Fruit fly (Drosophila melanogaster) whole organism, embryonic: ENCODE results near the gene CG9628.

Experiments
- Abd-B ChIP-seq: fragments of 200-800 bp; sonication (Bioruptor generic); optimal IDR thresholded peaks from 2 replicates; lab custom pipeline; 2018; ENCODE audit warnings: missing biosample characterization, mild to moderate bottlenecking, missing genetic modification characterization, moderate library complexity
- Bteb2 ChIP-seq: fragments of 200-800 bp; sonication (Bioruptor generic); optimal IDR thresholded peaks from 2 replicates; lab custom pipeline; 2016; ENCODE audit warnings: missing biosample characterization, missing genetic modification characterization
- C15 ChIP-seq: fragments of 200-800 bp; sonication (Bioruptor generic); IDR thresholded peaks from 3 replicates; pipeline ENCODE4 v1.3.6; 2022; ENCODE audit warnings: missing biosample characterization, missing genetic modification characterization
- CG10274 ChIP-seq: fragments of 200-800 bp; sonication (Bioruptor generic); optimal IDR thresholded peaks from 3 replicates; lab custom pipeline; 2017; ENCODE audit warnings: missing biosample characterization, mild to moderate bottlenecking, missing genetic modification characterization
- CG10431 ChIP-seq: fragments of 200-800 bp; sonication (Bioruptor generic); optimal IDR thresholded peaks from 3 replicates; lab custom pipeline; 2018; ENCODE audit warnings: missing biosample characterization, mild to moderate bottlenecking, missing genetic modification characterization
- CG10543 ChIP-seq: fragments of 200-800 bp; sonication (Bioruptor generic); optimal IDR thresholded peaks from 3 replicates; lab custom pipeline; 2017; ENCODE audit warnings: missing biosample characterization, mild to moderate bottlenecking, missing genetic modification characterization, moderate library complexity
- CG11504 ChIP-seq: fragments of 200-800 bp; sonication (Bioruptor generic); optimal IDR thresholded peaks from 3 replicates; lab custom pipeline; 2019; ENCODE audit warnings: missing biosample characterization, mild to moderate bottlenecking, missing genetic modification characterization, moderate library complexity
- CG1233 ChIP-seq: fragments of 200-800 bp; sonication (Bioruptor generic); optimal IDR thresholded peaks from 4 replicates; lab custom pipeline; 2018; ENCODE audit warnings: missing biosample characterization, mild to moderate bottlenecking, missing genetic modification characterization
- CG1647 ChIP-seq: fragments of 200-800 bp; sonication (Bioruptor generic); optimal IDR thresholded peaks from 3 replicates; lab custom pipeline; 2016; ENCODE audit warnings: missing biosample characterization, missing genetic modification characterization
- CG16815 ChIP-seq: fragments of 200-800 bp; sonication (Bioruptor generic); optimal IDR thresholded peaks from 3 replicates; lab custom pipeline; 2017; ENCODE audit warnings: missing biosample characterization, mild to moderate bottlenecking, missing genetic modification characterization
- CG2129 ChIP-seq: fragments of 200-800 bp; sonication (Bioruptor generic); IDR thresholded peaks from 2 replicates; pipeline ENCODE4 v1.3.6; 2022; ENCODE audit warnings: missing biosample characterization, missing genetic modification characterization; ENCODE audit not compliant: partially characterized antibody
- CG2202 ChIP-seq: fragments of 200-800 bp; sonication (Bioruptor generic); optimal IDR thresholded peaks from 2 replicates; lab custom pipeline; 2018; ENCODE audit warnings: missing biosample characterization, mild to moderate bottlenecking, missing genetic modification characterization
- CG31441 ChIP-seq: fragments of 200-800 bp; sonication (Bioruptor generic); IDR thresholded peaks from 2 replicates; pipeline ENCODE4 v1.3.6; 2022; ENCODE audit warnings: missing biosample characterization, missing genetic modification characterization
- CG4424 ChIP-seq: fragments of 200-800 bp; sonication (Bioruptor generic); optimal IDR thresholded peaks from 3 replicates; lab custom pipeline; 2016; ENCODE audit warnings: missing biosample characterization, missing genetic modification characterization
- CG4820 ChIP-seq: fragments of 200-800 bp; sonication (Bioruptor generic); optimal IDR thresholded peaks from 3 replicates; lab custom pipeline; 2016; ENCODE audit warnings: missing biosample characterization, missing genetic modification characterization
- CG6272 ChIP-seq: fragments of 200-800 bp; sonication (Bioruptor generic); IDR thresholded peaks from 2 replicates; pipeline ENCODE4 v1.3.6; 2022; ENCODE audit warnings: missing biosample characterization, missing genetic modification characterization
- Dll ChIP-seq: fragments of 200-800 bp; sonication (Bioruptor generic); IDR thresholded peaks from 4 replicates; pipeline ENCODE4 v1.3.6; 2022; ENCODE audit warnings: missing biosample characterization, missing genetic modification characterization; ENCODE audit not compliant: partially characterized antibody
- Fer2 ChIP-seq: fragments of 200-800 bp; sonication (Bioruptor generic); optimal IDR thresholded peaks from 2 replicates; lab custom pipeline; 2018; ENCODE audit warnings: missing biosample characterization, mild to moderate bottlenecking, missing genetic modification characterization, moderate library complexity
- Fer3 ChIP-seq: fragments of 200-800 bp; sonication (Bioruptor generic); optimal IDR thresholded peaks from 2 replicates; lab custom pipeline; 2018; ENCODE audit warnings: missing biosample characterization, mild to moderate bottlenecking, missing genetic modification characterization, moderate library complexity
- H15 ChIP-seq: fragments of 200-800 bp; sonication (Bioruptor generic); IDR thresholded peaks from 3 replicates; pipeline ENCODE4 v1.3.6; 2022; ENCODE audit warnings: missing biosample characterization, missing genetic modification characterization
- Hand ChIP-seq: fragments of 200-800 bp; sonication (Bioruptor generic); optimal IDR thresholded peaks from 2 replicates; lab custom pipeline; 2017; ENCODE audit warnings: mild to moderate bottlenecking, missing biosample characterization, missing genetic modification reagents, missing genetic modification characterization
- Hmx ChIP-seq: fragments of 200-800 bp; sonication (Bioruptor generic); optimal IDR thresholded peaks from 2 replicates; lab custom pipeline; 2016; ENCODE audit warnings: missing biosample characterization, missing genetic modification characterization
- Kr ChIP-seq: fragments of 200-800 bp; sonication (Bioruptor generic); optimal IDR thresholded peaks from 2 replicates; lab custom pipeline; 2017; ENCODE audit warnings: missing biosample characterization, mild to moderate bottlenecking, missing genetic modification characterization
- NC2α ChIP-seq: fragments of 200-800 bp; sonication (Bioruptor generic); optimal IDR thresholded peaks from 2 replicates; lab custom pipeline; 2016; ENCODE audit warnings: missing biosample characterization, missing genetic modification characterization
- NK7.1 ChIP-seq: fragments of 200-800 bp; sonication (Bioruptor generic); optimal IDR thresholded peaks from 3 replicates; lab custom pipeline; 2016; ENCODE audit warnings: missing biosample characterization, missing genetic modification characterization
- Ravus ChIP-seq: fragments of 200-800 bp; sonication (Bioruptor generic); IDR thresholded peaks from 2 replicates; pipeline ENCODE4 v1.3.6; 2022; ENCODE audit warnings: missing biosample characterization, missing genetic modification characterization
- Sin3A ChIP-seq: fragments of >200 bp; optimal IDR thresholded peaks from 2 replicates; lab custom pipeline; 2018
- Spps ChIP-seq: fragments of 200-800 bp; sonication (Bioruptor generic); optimal IDR thresholded peaks from 2 replicates; lab custom pipeline; 2018; ENCODE audit warnings: missing biosample characterization, mild to moderate bottlenecking, missing genetic modification characterization
- Stat92E ChIP-seq, 3 experiments: fragments of >200 bp in 2 of 3; fragments of 200-800 bp in 1 of 3; sonication (Bioruptor generic) in 1 of 3; optimal IDR thresholded peaks; 2 replicates each; lab custom pipeline; 2017 to 2019; ENCODE audit warnings: missing biosample characterization in 3 of 3, missing genetic modification characterization in 3 of 3, mild to moderate bottlenecking in 1 of 3, moderate library complexity in 1 of 3
- al ChIP-seq: fragments of 200-800 bp; sonication (Bioruptor generic); IDR thresholded peaks from 2 replicates; pipeline ENCODE4 v1.3.6; 2022; ENCODE audit warnings: missing biosample characterization, missing genetic modification characterization
- aop ChIP-seq: fragments of 200-800 bp; sonication (Bioruptor generic); IDR thresholded peaks from 2 replicates; pipeline ENCODE4 v1.3.6; 2022; ENCODE audit warnings: missing biosample characterization, missing genetic modification characterization
- chif ChIP-seq, 2 experiments: fragments of 200-800 bp; sonication (Bioruptor generic); optimal IDR thresholded peaks; 3 replicates each; lab custom pipeline; 2016; ENCODE audit warnings: missing biosample characterization in 2 of 2, missing genetic modification characterization in 2 of 2
- da ChIP-seq: fragments of 200-800 bp; sonication (Bioruptor generic); optimal IDR thresholded peaks from 2 replicates; lab custom pipeline; 2016; ENCODE audit warnings: missing biosample characterization, missing genetic modification characterization
- exex ChIP-seq: fragments of 200-800 bp; sonication (Bioruptor generic); optimal IDR thresholded peaks from 4 replicates; lab custom pipeline; 2018; ENCODE audit warnings: missing biosample characterization, mild to moderate bottlenecking, missing genetic modification characterization, moderate library complexity
- fd3F ChIP-seq: fragments of 200-800 bp; sonication (Bioruptor generic); optimal IDR thresholded peaks from 2 replicates; lab custom pipeline; 2018; ENCODE audit warnings: missing biosample characterization, mild to moderate bottlenecking, missing genetic modification characterization, moderate library complexity
- gro ChIP-seq: fragments of 200-800 bp; sonication (Bioruptor generic); optimal IDR thresholded peaks from 2 replicates; lab custom pipeline; 2016; ENCODE audit warnings: missing biosample characterization, missing genetic modification characterization
- kay ChIP-seq: fragments of 200-800 bp; sonication (Bioruptor generic); optimal IDR thresholded peaks from 2 replicates; lab custom pipeline; 2016; ENCODE audit warnings: missing biosample characterization, missing genetic modification characterization
- luna ChIP-seq: fragments of 200-800 bp; sonication (Bioruptor generic); optimal IDR thresholded peaks from 2 replicates; lab custom pipeline; 2016; ENCODE audit warnings: missing biosample characterization, missing genetic modification characterization
- nau ChIP-seq: fragments of 200-800 bp; sonication (Bioruptor generic); optimal IDR thresholded peaks from 3 replicates; lab custom pipeline; 2017; ENCODE audit warnings: missing biosample characterization, mild to moderate bottlenecking, missing genetic modification characterization, missing genetic modification reagents
- p53 ChIP-seq: fragments of 200-800 bp; sonication (Bioruptor generic); optimal IDR thresholded peaks from 2 replicates; lab custom pipeline; 2016; ENCODE audit warnings: missing biosample characterization, missing genetic modification characterization
- pzg ChIP-seq: fragments of 200-800 bp; sonication (Bioruptor generic); optimal IDR thresholded peaks from 3 replicates; lab custom pipeline; 2018; ENCODE audit warnings: missing biosample characterization, mild to moderate bottlenecking, missing genetic modification characterization, moderate library complexity
- ro ChIP-seq: fragments of 200-800 bp; sonication (Bioruptor generic); IDR thresholded peaks from 2 replicates; pipeline ENCODE4 v1.3.6; 2022; ENCODE audit warnings: missing biosample characterization, missing genetic modification characterization
- salm ChIP-seq: fragments of 200-800 bp; sonication (Bioruptor generic); optimal IDR thresholded peaks from 2 replicates; lab custom pipeline; 2018; ENCODE audit warnings: missing biosample characterization, mild to moderate bottlenecking, missing genetic modification characterization
- schlank ChIP-seq: fragments of 200-800 bp; sonication (Bioruptor generic); optimal IDR thresholded peaks from 2 replicates; lab custom pipeline; 2018; ENCODE audit warnings: missing biosample characterization, mild to moderate bottlenecking, missing genetic modification characterization
- seq ChIP-seq: fragments of 200-800 bp; sonication (Bioruptor generic); IDR thresholded peaks from 2 replicates; pipeline ENCODE4 v1.3.6; 2022; ENCODE audit warnings: missing biosample characterization, missing genetic modification characterization
- stwl ChIP-seq: fragments of 200-800 bp; sonication (Bioruptor generic); optimal IDR thresholded peaks from 3 replicates; lab custom pipeline; 2018; ENCODE audit warnings: missing biosample characterization, mild to moderate bottlenecking, missing genetic modification characterization, moderate library complexity
- toy ChIP-seq: fragments of 200-800 bp; sonication (Bioruptor generic); IDR thresholded peaks from 2 replicates; pipeline ENCODE4 v1.3.6; 2022; ENCODE audit warnings: missing biosample characterization, missing genetic modification characterization
- ttk ChIP-seq: fragments of 200-800 bp; sonication (Bioruptor generic); IDR thresholded peaks from 2 replicates; pipeline ENCODE4 v2.1.2; 2022; ENCODE audit warnings: missing biosample characterization, missing genetic modification characterization
- tx ChIP-seq: fragments of 200-800 bp; sonication (Bioruptor generic); optimal IDR thresholded peaks from 2 replicates; lab custom pipeline; 2016; ENCODE audit warnings: missing biosample characterization, missing genetic modification characterization
- wek ChIP-seq: fragments of 200-800 bp; sonication (Bioruptor generic); optimal IDR thresholded peaks from 3 replicates; lab custom pipeline; 2018; ENCODE audit warnings: missing biosample characterization, mild to moderate bottlenecking, missing genetic modification characterization, moderate library complexity

Gene CG9628

DNA sequence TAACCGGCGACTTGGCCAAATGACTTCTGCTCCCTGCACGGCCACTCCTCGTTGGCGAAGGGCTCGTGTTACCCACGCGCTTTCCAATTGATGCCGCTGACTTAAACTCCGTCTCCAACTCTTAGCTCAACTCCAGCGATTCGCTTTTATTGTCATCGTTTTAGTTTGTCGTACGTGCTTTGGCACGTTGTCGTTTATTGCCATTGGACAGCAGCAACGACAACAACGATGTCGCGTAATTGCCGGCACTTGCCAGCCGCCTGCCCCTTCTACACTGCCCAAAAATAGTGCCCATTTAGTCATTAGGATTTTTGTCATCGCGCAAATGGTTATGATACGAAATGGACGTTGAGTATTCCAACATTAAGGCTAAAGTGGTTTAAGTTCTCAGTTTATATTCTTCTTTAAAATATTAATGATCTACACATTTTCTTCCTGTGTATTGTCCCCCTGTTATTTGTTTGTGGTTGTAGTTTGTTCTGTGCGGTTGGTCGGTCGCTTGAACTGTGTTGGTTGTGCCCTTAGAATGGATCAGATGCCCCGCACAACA is 43.3 kb downstream of the CG9628 start (continued):
- TF ChIP-seq Stat92E (GFP tag; optimal IDR thresholded peaks at IDR 0.05; lab: Kevin White, UChicago) (peak in 1 of 3 experiments; percentile 60), CG10543 (GFP tag; lab: Kevin White, UChicago) (peak; percentile 76), pzg (no peak), CG1233 (peak; percentile 61), Hmx (GFP tag; lab: Kevin White, UChicago) (peak; percentile 64), Fer3 (peak; percentile 74), Abd-B (GFP tag; lab: Kevin White, UChicago) (peak; percentile 88), chif (GFP tag; optimal IDR thresholded peaks at IDR 0.05; lab: Kevin White, UChicago) (peak; percentile 92 to 94), Sin3A (lab: Kevin White, UChicago) (no peak), CG4424 (GFP tag; lab: Kevin White, UChicago) (peak; percentile 75), stwl (tag; lab: Kevin White, UChicago) (peak; percentile 33), kay (peak; percentile 83), CG4820 (GFP tag; lab: Kevin White, UChicago) (peak; percentile 91), Hand (peak; percentile 80), ro (GFP tag; lab: Robert Waterston, UW) (peak; percentile 48; the same call in 1 of the 2 replicates), Bteb2 (GFP tag; lab: Kevin White, UChicago) (peak; percentile 77), aop (GFP tag; lab: Robert Waterston, UW) (peak; percentile 78), CG16815 (GFP tag; lab: Kevin White, UChicago) (peak; percentile 83), Kr (GFP tag; lab: Kevin White, UChicago) (no peak), tx (GFP tag; lab: Kevin White, UChicago) (peak; percentile 79), CG1647 (GFP tag; lab: Kevin White, UChicago) (peak; percentile 88), CG2129 (no peak), Fer2 (tag; lab: Kevin White, UChicago) (peak; percentile 49), Spps (tag; lab: Kevin White, UChicago) (peak; percentile 85), Dll (GFP tag; lab: Robert Waterston, UW) (no peak), ttk (GFP tag; lab: Robert Waterston, UW) (peak; percentile 86), CG6272 (peak; percentile 57; the same call in 1 of the 2 replicates), da (GFP tag; lab: Kevin White, UChicago) (peak; percentile 37), fd3F (GFP tag; lab: Kevin White, UChicago) (peak; percentile 68), schlank (tag; lab: Kevin White, UChicago) (peak; percentile 54), H15 (GFP tag; lab: Robert Waterston, UW) (peak; percentile 89), gro (GFP tag; lab: Kevin White, UChicago) (peak; percentile 89), toy (peak; percentile 74), al (GFP tag; lab: Robert Waterston, UW) (peak; percentile 55), CG2202 (tag; lab: Kevin White, UChicago) (peak; percentile 85), CG11504 (tag; lab: Kevin White, UChicago) (peak; percentile 92), CG31441 (peak; percentile 93), CG10431 (GFP tag; lab: Kevin White, UChicago) (peak; percentile 80), salm (peak; percentile 81), p53 (GFP tag; lab: Kevin White, UChicago) (peak; percentile 51), nau (GFP tag; lab: Kevin White, UChicago) (peak; percentile 79), wek (GFP tag; lab: Kevin White, UChicago) (peak; percentile 71), luna (GFP tag; lab: Kevin White, UChicago) (peak; percentile 2), NC2α (GFP tag; lab: Kevin White, UChicago) (peak; percentile 86), seq (GFP tag; lab: Robert Waterston, UW) (peak; percentile 83), C15 (GFP tag; lab: Robert Waterston, UW) (0 out of 3 replicates have a peak, but pooled peaks have one; percentile 45), exex (tag; lab: Kevin White, UChicago) (peak; percentile 8), CG10274 (GFP tag; lab: Kevin White, UChicago) (peak; percentile 70), Ravus (GFP tag; lab: Robert Waterston, UW) (peak; percentile 35), NK7.1 (GFP tag; lab: Kevin White, UChicago) (peak; percentile 85)
